Fruit fly (Drosophila melanogaster): ENCODE data around the gene Obp19a.
"Not testable (repeated sequence)": the region's sequence is repeated elsewhere in the genome, so short reads cannot be mapped to it uniquely, and the experiment has no call there.

Obp19a gene

DNA sequence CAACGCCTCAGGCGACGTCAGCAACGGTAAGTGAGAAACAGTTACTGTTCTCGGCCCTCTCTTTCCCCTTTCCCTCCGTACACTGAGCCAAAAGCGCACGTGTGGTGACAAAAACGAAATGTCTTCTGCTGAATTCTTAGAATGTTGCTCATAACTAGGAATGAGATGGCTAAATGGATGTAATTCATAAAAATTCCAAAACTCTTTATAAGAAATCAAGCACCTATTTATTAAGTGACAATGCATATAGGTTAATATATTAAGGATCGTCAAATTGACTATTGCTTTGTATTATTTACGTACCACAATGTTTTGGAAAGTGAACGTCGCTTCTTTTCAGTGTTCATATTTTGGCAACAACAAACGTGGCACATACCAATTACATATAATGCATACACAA, 19.0 kb downstream of the Obp19a start:
- TF ChIP-seq CG7101 (tag; optimal IDR thresholded peaks at IDR 0.05) (peak; percentile 6), Hr96 (GFP tag; optimal IDR thresholded peaks at IDR 0.05) (peak; percentile 8), cic (GFP tag; optimal IDR thresholded peaks at IDR 0.05) (no peak), CG5204 (GFP tag; optimal IDR thresholded peaks at IDR 0.05) (peak; percentile 43)

DNA sequence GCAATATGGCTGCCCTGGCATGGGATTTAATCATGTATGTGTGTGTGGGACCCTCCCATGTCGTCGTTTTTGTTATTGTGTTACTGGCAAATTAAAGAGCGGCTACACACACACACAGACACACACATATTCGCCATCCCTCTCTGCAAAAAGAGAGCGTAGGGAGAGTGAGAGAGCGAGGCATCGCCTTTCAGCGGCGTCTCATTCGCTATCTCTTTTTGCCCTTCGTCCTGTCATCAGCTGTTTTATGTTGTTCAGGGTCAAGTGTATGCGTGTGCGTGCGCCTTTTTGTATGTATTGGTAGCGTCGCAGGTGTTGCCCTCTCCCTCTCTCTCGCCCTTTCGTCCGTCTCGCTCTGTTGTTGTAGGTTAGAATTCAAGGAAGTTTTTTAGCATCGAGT, 21.3 kb downstream of the Obp19a start:
- TF ChIP-seq tj (GFP tag; optimal IDR thresholded peaks at IDR 0.05) (no peak), CG11617 (GFP tag; optimal IDR thresholded peaks at IDR 0.05) (no peak), Crg-1 (GFP tag; optimal IDR thresholded peaks at IDR 0.05) (no peak), kay (GFP tag; ENCODE audit: borderline replicate concordance) (no peak), CG14711 (tag; optimal IDR thresholded peaks at IDR 0.05) (no peak), CG1620 (GFP tag; optimal IDR thresholded peaks at IDR 0.05) (no peak), CG5204 (GFP tag; optimal IDR thresholded peaks at IDR 0.05) (no peak), Mnt (GFP tag; optimal IDR thresholded peaks at IDR 0.05) (no peak), ovo (GFP tag; optimal IDR thresholded peaks at IDR 0.05) (no peak), cic (GFP tag; optimal IDR thresholded peaks at IDR 0.05) (no peak), CG12768 (GFP tag; optimal IDR thresholded peaks at IDR 0.05) (no peak), CG33017 (tag; optimal IDR thresholded peaks at IDR 0.05) (no peak), pad (GFP tag; optimal IDR thresholded peaks at IDR 0.05) (no peak), bab1 (GFP tag; optimal IDR thresholded peaks at IDR 0.05) (no peak)

DNA sequence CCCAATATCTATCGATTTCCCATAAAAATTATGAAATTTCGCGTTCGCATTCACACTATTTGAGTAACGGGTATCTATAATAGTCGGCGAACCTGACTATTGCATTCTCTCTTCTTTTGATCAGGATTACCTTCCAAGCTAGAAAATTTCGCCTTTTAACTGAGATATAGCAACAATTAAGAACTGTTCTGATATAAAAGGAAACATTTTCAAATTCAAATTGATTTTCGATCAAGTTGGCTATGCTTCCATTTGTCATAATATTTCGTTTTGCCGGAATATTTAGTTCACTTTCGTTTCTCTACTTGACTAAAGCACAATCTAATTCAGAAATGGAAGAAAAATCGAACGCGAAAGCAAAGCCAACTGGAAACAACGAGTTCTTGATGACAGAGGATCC, 30.5 kb downstream of the Obp19a start, which contains the start of gene CG42578:
Gene CG42578, plus strand, starts transcription at position 301 of the 400 bp plus-strand sequence.
- TF ChIP-seq CG14711 (tag; optimal IDR thresholded peaks at IDR 0.05); CG12768 (GFP tag; optimal IDR thresholded peaks at IDR 0.05); CG11617 (GFP tag; optimal IDR thresholded peaks at IDR 0.05): not testable (repeated sequence)

- no peak for TF ChIP-seq CG7101 (tag; optimal IDR thresholded peaks at IDR 0.05)
- TF ChIP-seq Crg-1 (GFP tag; optimal IDR thresholded peaks at IDR 0.05) = no peak
- TF ChIP-seq cic (GFP tag; optimal IDR thresholded peaks at IDR 0.05) = no peak
- no peak for TF ChIP-seq CG1620 (GFP tag; optimal IDR thresholded peaks at IDR 0.05)
- TF ChIP-seq CG11617 (GFP tag; optimal IDR thresholded peaks at IDR 0.05) = no peak
Measured at dm6 chrX:20447865-20448584, 32.5 kb downstream of the Obp19a start.

DNA sequence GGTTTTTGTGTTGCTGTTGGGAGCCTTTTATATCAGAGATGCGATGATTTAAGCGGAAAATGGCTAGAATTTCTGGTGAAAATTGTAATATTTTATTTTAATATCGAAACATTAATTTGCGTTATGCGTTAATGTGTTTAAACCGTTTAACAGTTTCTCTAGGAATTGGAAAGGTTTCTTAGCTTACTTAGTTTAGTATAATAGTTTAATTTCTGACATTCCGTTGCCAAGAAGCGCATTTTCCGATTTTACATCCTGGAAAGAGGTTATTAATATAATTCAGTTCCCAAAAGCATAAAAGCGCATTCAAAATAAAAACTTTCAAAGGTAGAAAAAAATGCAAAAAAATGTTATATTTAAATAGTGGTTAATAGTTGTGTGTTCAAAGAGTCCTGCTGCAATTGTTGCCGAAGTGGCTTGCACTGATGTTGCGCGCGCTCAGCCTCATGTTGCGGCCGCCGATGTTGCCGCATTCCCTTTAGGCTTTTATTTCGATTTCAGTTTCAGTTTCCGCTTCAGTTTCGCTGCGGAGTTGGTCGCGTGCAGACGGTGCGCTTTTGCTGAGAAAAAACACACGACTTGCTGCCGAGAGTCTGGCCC, 33.4 kb downstream of the Obp19a start, which contains the start of gene tbc:
Gene tbc, plus strand, starts transcription at position 504 of the 600 bp plus-strand sequence.
- TF ChIP-seq CG12768 (GFP tag; optimal IDR thresholded peaks at IDR 0.05) (no peak), Hr96 (GFP tag; optimal IDR thresholded peaks at IDR 0.05) (no peak), cnc (optimal IDR thresholded peaks at IDR 0.05) (no peak), CG33017 (tag; optimal IDR thresholded peaks at IDR 0.05) (no peak), cic (GFP tag; optimal IDR thresholded peaks at IDR 0.05) (no peak), tj (GFP tag; optimal IDR thresholded peaks at IDR 0.05) (no peak), CG7101 (tag; optimal IDR thresholded peaks at IDR 0.05) (no peak), toe (GFP tag; optimal IDR thresholded peaks at IDR 0.05) (no peak), ovo (GFP tag; optimal IDR thresholded peaks at IDR 0.05) (no peak)
